Worm (Caenorhabditis elegans) whole organism, L4/young adult: ENCODE measurements around the gene F07C3.2.

Source experiments
- W03F9.2 ChIP-seq: fragments of 150-350 bp; optimal IDR thresholded peaks from 2 replicates; lab custom pipeline; 2014; ENCODE audit warnings: missing biosample characterization, missing genetic modification characterization
- dao-5 ChIP-seq: sonication (generic microtip); optimal IDR thresholded peaks from 2 replicates; lab custom pipeline; 2016; ENCODE audit warnings: missing genotype, missing genetic modification characterization, moderate library complexity, missing compliant biosample characterization
- him-1 ChIP-seq: sonication (generic microtip); optimal IDR thresholded peaks from 2 replicates; lab custom pipeline; 2016; ENCODE audit warnings: missing genotype, missing genetic modification reagents, missing genetic modification characterization, missing compliant biosample characterization

- no peak for TF ChIP-seq him-1 (tag; lab: Kevin White, UChicago)
- TF ChIP-seq dao-5 (tag; lab: Kevin White, UChicago) = no peak
- no peak for TF ChIP-seq W03F9.2 (tag; lab: Kevin White, UChicago)
Measured at ce11 chrV:9260411-9260810, 34.5 kb downstream of the F07C3.2 start.
